Worm (Caenorhabditis elegans): ENCODE data around the gene rbc-1.
A peak's percentile ranks its signal among the peaks of the same experiment; 100 is the strongest.

rbc-1 gene

DNA sequence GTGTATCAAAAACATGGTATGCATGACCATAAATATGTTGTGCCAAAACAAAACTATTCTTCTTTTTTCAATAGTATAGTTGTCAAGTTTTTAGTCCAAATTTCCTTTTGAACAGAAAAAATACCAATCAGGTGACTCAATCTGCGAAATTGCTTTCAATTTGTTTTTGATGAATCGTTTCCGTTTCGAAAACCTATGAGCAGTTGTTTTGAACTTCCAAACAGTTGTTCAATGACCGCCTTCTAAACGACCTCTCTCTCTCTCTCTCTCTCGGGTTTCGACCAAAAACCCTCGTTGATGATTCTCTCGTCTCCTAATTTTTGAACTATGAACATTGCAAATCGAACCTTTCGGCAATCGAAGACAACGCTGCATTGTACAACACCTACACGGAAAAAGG lies 45.1 kb upstream of the rbc-1 start:
- peak; percentile 17 for TF ChIP-seq nhr-11 (tag; optimal IDR thresholded peaks at IDR 0.05)
- TF ChIP-seq dmd-6 (GFP tag; IDR thresholded peaks at IDR 0.05) = peak; percentile 28; the same call in 1 of the 2 replicates
- no peak for TF ChIP-seq nhr-42 (GFP tag; IDR thresholded peaks at IDR 0.05)
- TF ChIP-seq snpc-1.2 (GFP tag; IDR thresholded peaks at IDR 0.05) = no peak
- 0 out of 2 replicates have a peak, but pooled peaks have one; percentile 11 for TF ChIP-seq dmd-9 (GFP tag; IDR thresholded peaks at IDR 0.05)
- TF ChIP-seq nhr-6 (tag; optimal IDR thresholded peaks at IDR 0.05) = no peak
- TF ChIP-seq daf-16 (GFP tag; optimal IDR thresholded peaks at IDR 0.05) = peak in 1 of 2 experiments; percentile 9
- TF ChIP-seq daf-16 (tag; optimal IDR thresholded peaks at IDR 0.05) = no peak
- TF ChIP-seq lim-7 (GFP tag; IDR thresholded peaks at IDR 0.05) = no peak
- TF ChIP-seq zfp-2 (tag; optimal IDR thresholded peaks at IDR 0.05) = no peak
- TF ChIP-seq nhr-28 (tag; optimal IDR thresholded peaks at IDR 0.05) = peak; percentile 14
- TF ChIP-seq hlh-11 (tag; optimal IDR thresholded peaks at IDR 0.05) = peak; percentile 50
- peak; percentile 73 for TF ChIP-seq aha-1 (tag)
- TF ChIP-seq tag-97 (GFP tag; IDR thresholded peaks at IDR 0.05) = no peak
- TF ChIP-seq hmg-1.1 (GFP tag; IDR thresholded peaks at IDR 0.05) = 0 out of 2 replicates have a peak, but pooled peaks have one; percentile 22

- TF ChIP-seq dmd-6 (GFP tag; IDR thresholded peaks at IDR 0.05) (0 out of 2 replicates have a peak, but pooled peaks have one; percentile 13), daf-16 (GFP tag; optimal IDR thresholded peaks at IDR 0.05) (no peak), daf-16 (tag; optimal IDR thresholded peaks at IDR 0.05) (peak; percentile 75), hif-1 (tag; optimal IDR thresholded peaks at IDR 0.05) (peak in 1 of 2 experiments; percentile 76), ceh-20 (GFP tag; IDR thresholded peaks at IDR 0.05) (no peak), nhr-28 (tag; optimal IDR thresholded peaks at IDR 0.05) (peak; percentile 96), dve-1 (tag; optimal IDR thresholded peaks at IDR 0.05; ENCODE audit: insufficient read depth) (peak; percentile 16), ctbp-1 (GFP tag; IDR thresholded peaks at IDR 0.05) (no peak)
These were observed 42.9 kb upstream of the rbc-1 start for ce11 chrX:14568258-14568763.

DNA sequence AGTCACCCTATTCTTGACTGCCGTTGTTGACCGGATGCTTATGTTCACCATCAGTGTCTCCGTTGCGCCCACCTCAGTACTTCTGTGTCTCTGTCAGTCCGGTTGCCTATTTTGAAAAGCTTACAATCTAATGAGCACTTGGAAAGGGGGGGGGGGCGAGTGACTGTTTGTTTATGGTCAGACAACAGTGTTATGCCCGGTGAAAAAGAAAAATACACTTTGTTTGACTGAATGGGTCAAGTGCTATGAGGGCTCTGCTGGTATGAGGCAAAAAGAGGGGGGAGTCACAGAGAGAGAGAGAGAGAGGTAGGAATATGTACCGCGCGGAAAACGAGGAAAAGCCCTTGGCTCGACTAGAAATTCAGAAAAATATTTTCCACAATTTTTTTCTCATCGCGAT lies 39.9 kb upstream of the rbc-1 start:
- TF ChIP-seq skn-1 (tag; optimal IDR thresholded peaks at IDR 0.05) (no peak), aha-1 (tag) (peak; percentile 70)

DNA sequence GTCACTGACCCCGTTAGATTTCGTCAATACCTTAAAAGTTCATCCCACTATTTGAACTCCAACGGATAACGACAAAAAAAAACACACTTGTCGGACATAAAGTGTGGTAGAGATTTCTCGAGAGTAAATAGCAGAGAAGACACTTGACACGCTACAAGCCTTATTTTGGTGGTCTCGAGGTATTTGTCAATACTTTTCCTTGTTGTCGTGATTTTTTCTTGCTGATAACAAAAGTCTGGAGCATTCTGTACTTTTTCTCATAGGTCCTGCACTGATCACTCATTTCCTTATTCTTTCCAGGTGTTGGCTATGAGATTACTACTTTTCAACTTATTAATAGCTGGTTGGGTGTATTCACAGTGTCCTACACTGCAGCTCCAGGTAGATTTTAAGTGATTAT lies 38.8 kb upstream of the rbc-1 start, which contains the start of gene lron-1:
Gene lron-1 (plus strand): TSS at position 301 of the 400 bp plus-strand sequence.
- TF ChIP-seq daf-8 (GFP tag; IDR thresholded peaks at IDR 0.05) (no peak), pha-4 (GFP tag; IDR thresholded peaks at IDR 0.05) (no peak), pha-4 (tag; optimal IDR thresholded peaks at IDR 0.05) (peak; percentile 5)

DNA sequence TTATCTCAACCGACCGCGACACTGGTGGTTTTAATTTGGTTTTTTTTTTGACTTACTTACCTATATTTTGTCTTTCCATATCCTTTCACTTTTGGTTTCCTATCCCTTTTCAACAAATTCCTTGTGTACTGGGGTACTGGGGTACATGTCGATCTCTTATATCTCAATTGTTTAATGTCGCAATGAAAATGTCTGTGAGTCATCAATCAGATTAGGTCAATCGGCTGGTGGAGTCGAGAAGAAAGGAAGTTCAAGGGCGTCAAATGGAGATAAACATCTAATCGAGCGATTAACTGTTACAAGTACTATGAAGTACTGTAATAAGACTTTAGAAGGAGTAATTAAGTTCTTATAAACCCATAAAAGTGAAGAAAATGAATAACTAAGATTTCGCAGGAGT lies 35.3 kb upstream of the rbc-1 start:
- no peak for TF ChIP-seq daf-19 (GFP tag; conservative IDR thresholded peaks at IDR 0.05)
- TF ChIP-seq aha-1 (tag) = peak; percentile 18
- no peak for TF ChIP-seq ztf-11 (tag; optimal IDR thresholded peaks at IDR 0.05)
- no peak for TF ChIP-seq F49E8.2 (tag; optimal IDR thresholded peaks at IDR 0.05; ENCODE audit: borderline replicate concordance)
- TF ChIP-seq ceh-32 (tag; optimal IDR thresholded peaks at IDR 0.05; ENCODE audit: poor library complexity) = no peak
- no peak for TF ChIP-seq vab-7 (GFP tag; IDR thresholded peaks at IDR 0.05)
- no peak for TF ChIP-seq zip-2 (tag; optimal IDR thresholded peaks at IDR 0.05)
- TF ChIP-seq unc-62 (GFP tag; optimal IDR thresholded peaks at IDR 0.05 in 1 of 2) = peak in 1 of 2 experiments; percentile 86
- no peak for TF ChIP-seq unc-62 (tag; optimal IDR thresholded peaks at IDR 0.05)
- no peak for TF ChIP-seq F10B5.3 (tag; optimal IDR thresholded peaks at IDR 0.05)
- TF ChIP-seq mep-1 (tag; optimal IDR thresholded peaks at IDR 0.05) = no peak
- no peak for TF ChIP-seq zfp-3 (GFP tag; conservative IDR thresholded peaks at IDR 0.05)
- TF ChIP-seq daf-8 (GFP tag; IDR thresholded peaks at IDR 0.05) = no peak
- TF ChIP-seq nhr-25 (tag; optimal IDR thresholded peaks at IDR 0.05; ENCODE audit: borderline replicate concordance, insufficient read depth) = peak; percentile 55
- TF ChIP-seq nhr-28 (tag; optimal IDR thresholded peaks at IDR 0.05) = peak; percentile 29
